Fruit fly (Drosophila melanogaster) whole organism, embryonic: ENCODE data around the gene CG14442.
A peak's percentile ranks its signal among the peaks of the same experiment; 100 is the strongest.

ENCODE experiments used
- Abd-B ChIP-seq: fragments of 200-800 bp; sonication (Bioruptor generic); optimal IDR thresholded peaks from 2 replicates; lab custom pipeline; 2018; ENCODE audit warnings: missing biosample characterization, mild to moderate bottlenecking, missing genetic modification characterization, moderate library complexity
- Atf-2 ChIP-seq: fragments of 200-800 bp; sonication (Bioruptor generic); optimal IDR thresholded peaks from 2 replicates; lab custom pipeline; 2016; ENCODE audit warnings: missing biosample characterization, missing genetic modification characterization
- Bteb2 ChIP-seq: fragments of 200-800 bp; sonication (Bioruptor generic); optimal IDR thresholded peaks from 2 replicates; lab custom pipeline; 2016; ENCODE audit warnings: missing biosample characterization, missing genetic modification characterization
- CG10321 ChIP-seq: fragments of 200-800 bp; sonication (Bioruptor generic); IDR thresholded peaks from 2 replicates; pipeline ENCODE4 v1.3.6; 2022; ENCODE audit warnings: missing biosample characterization, missing genetic modification characterization
- CG10366 ChIP-seq: fragments of 200-800 bp; sonication (Bioruptor generic); IDR thresholded peaks from 2 replicates; pipeline ENCODE4 v1.3.6; 2022; ENCODE audit warnings: missing biosample characterization, missing genetic modification characterization
- CG11560 ChIP-seq: fragments of 200-800 bp; sonication (Bioruptor generic); IDR thresholded peaks from 3 replicates; pipeline ENCODE4 v1.3.6; 2022; ENCODE audit warnings: missing biosample characterization, missing genetic modification characterization
- CG14860 ChIP-seq: fragments of 200-800 bp; sonication (Bioruptor generic); IDR thresholded peaks from 3 replicates; pipeline ENCODE4 v1.3.6; 2022; ENCODE audit warnings: missing biosample characterization, missing genetic modification characterization; ENCODE audit not compliant: partially characterized antibody
- CG15696 ChIP-seq: fragments of 200-800 bp; sonication (Bioruptor generic); optimal IDR thresholded peaks from 2 replicates; lab custom pipeline; 2019; ENCODE audit warnings: missing biosample characterization, mild to moderate bottlenecking, missing genetic modification characterization, moderate library complexity
- CG16779 ChIP-seq: fragments of 200-800 bp; sonication (Bioruptor generic); IDR thresholded peaks from 2 replicates; pipeline ENCODE4 v1.3.6; 2022; ENCODE audit warnings: missing biosample characterization, missing genetic modification characterization
- CG17359 ChIP-seq: fragments of 200-800 bp; sonication (Bioruptor generic); optimal IDR thresholded peaks from 3 replicates; lab custom pipeline; 2018; ENCODE audit warnings: missing biosample characterization, mild to moderate bottlenecking, missing genetic modification characterization, moderate library complexity
- CG17612 ChIP-seq: fragments of 200-800 bp; sonication (Bioruptor generic); IDR thresholded peaks from 2 replicates; pipeline ENCODE4 v1.3.6; 2022; ENCODE audit warnings: missing biosample characterization, missing genetic modification characterization
- CG18262 ChIP-seq: fragments of 200-800 bp; optimal IDR thresholded peaks from 3 replicates; lab custom pipeline; 2019; ENCODE audit warnings: missing biosample characterization, mild to moderate bottlenecking, missing genetic modification characterization, moderate library complexity
- CG1832 ChIP-seq: fragments of 200-800 bp; sonication (Bioruptor generic); optimal IDR thresholded peaks from 2 replicates; lab custom pipeline; 2017; ENCODE audit warnings: missing biosample characterization, mild to moderate bottlenecking, missing genetic modification characterization, inconsistent platforms
- CG18476 ChIP-seq: fragments of 200-800 bp; sonication (Bioruptor generic); optimal IDR thresholded peaks from 2 replicates; lab custom pipeline; 2016; ENCODE audit warnings: missing biosample characterization, mild to moderate bottlenecking, missing genetic modification characterization
- CG2129 ChIP-seq: fragments of 200-800 bp; sonication (Bioruptor generic); IDR thresholded peaks from 2 replicates; pipeline ENCODE4 v1.3.6; 2022; ENCODE audit warnings: missing biosample characterization, missing genetic modification characterization; ENCODE audit not compliant: partially characterized antibody
- CG32772 ChIP-seq: fragments of 200-800 bp; sonication (Bioruptor generic); IDR thresholded peaks from 2 replicates; pipeline ENCODE4 v1.3.6; 2022; ENCODE audit warnings: missing biosample characterization, missing genetic modification characterization
- CG33557 ChIP-seq: fragments of 200-800 bp; sonication (Bioruptor generic); optimal IDR thresholded peaks from 2 replicates; lab custom pipeline; 2019; ENCODE audit warnings: missing biosample characterization, mild to moderate bottlenecking, missing genetic modification characterization, moderate library complexity
- CG3847 ChIP-seq: fragments of 200-800 bp; sonication (Bioruptor generic); IDR thresholded peaks from 2 replicates; pipeline ENCODE4 v1.3.6; 2022; ENCODE audit warnings: missing biosample characterization, missing genetic modification characterization
- CG6654 ChIP-seq: fragments of 200-800 bp; sonication (Bioruptor generic); optimal IDR thresholded peaks from 2 replicates; lab custom pipeline; 2017; ENCODE audit warnings: missing biosample characterization, mild to moderate bottlenecking, missing genetic modification characterization
- CG6854 ChIP-seq: fragments of 200-800 bp; sonication (Bioruptor generic); optimal IDR thresholded peaks from 3 replicates; lab custom pipeline; 2017; ENCODE audit warnings: missing biosample characterization, mild to moderate bottlenecking, missing genetic modification characterization
- CG7839 ChIP-seq: fragments of 200-800 bp; sonication (Bioruptor generic); optimal IDR thresholded peaks from 3 replicates; lab custom pipeline; 2018; ENCODE audit warnings: missing biosample characterization, mild to moderate bottlenecking, missing genetic modification characterization, moderate library complexity
- Drgx ChIP-seq: fragments of 200-800 bp; sonication (Bioruptor generic); IDR thresholded peaks from 2 replicates; pipeline ENCODE4 v1.3.6; 2022; ENCODE audit warnings: missing biosample characterization, missing genetic modification characterization
- ERR ChIP-seq: fragments of 200-800 bp; sonication (Bioruptor generic); optimal IDR thresholded peaks from 2 replicates; lab custom pipeline; 2016; ENCODE audit warnings: missing biosample characterization, missing genetic modification characterization
- Mad ChIP-seq: fragments of 200-800 bp; sonication (Bioruptor generic); optimal IDR thresholded peaks from 2 replicates; lab custom pipeline; 2016; ENCODE audit warnings: missing biosample characterization, missing genetic modification characterization
- Nf-YB ChIP-seq: fragments of 200-800 bp; sonication (Bioruptor generic); optimal IDR thresholded peaks from 3 replicates; lab custom pipeline; 2019; ENCODE audit warnings: missing biosample characterization, mild to moderate bottlenecking, missing genetic modification characterization, moderate library complexity
- Optix ChIP-seq: fragments of 200-800 bp; sonication (Bioruptor generic); IDR thresholded peaks from 3 replicates; pipeline ENCODE4 v1.3.6; 2022; ENCODE audit warnings: missing biosample characterization, missing genetic modification characterization
- Sox100B ChIP-seq: fragments of 200-800 bp; sonication (Bioruptor generic); optimal IDR thresholded peaks from 3 replicates; lab custom pipeline; 2018; ENCODE audit warnings: missing biosample characterization, mild to moderate bottlenecking, missing genetic modification characterization
- Trl ChIP-seq, 3 experiments: fragments of >200 bp in 2 of 3; fragments of 200-800 bp in 1 of 3; sonication (Bioruptor generic) in 1 of 3; optimal IDR thresholded peaks; 2 replicates in 1 of 3; 3 replicates in 2 of 3; lab custom pipeline; 2016 to 2017; ENCODE audit warnings: missing biosample characterization in 1 of 3, missing genetic modification characterization in 1 of 3
- aop ChIP-seq: fragments of 200-800 bp; sonication (Bioruptor generic); IDR thresholded peaks from 2 replicates; pipeline ENCODE4 v1.3.6; 2022; ENCODE audit warnings: missing biosample characterization, missing genetic modification characterization
- ase ChIP-seq: fragments of 200-800 bp; sonication (Bioruptor generic); IDR thresholded peaks from 3 replicates; pipeline ENCODE4 v1.3.6; 2022; ENCODE audit warnings: missing biosample characterization, missing genetic modification characterization
- bab2 ChIP-seq: fragments of 200-800 bp; sonication (Bioruptor generic); optimal IDR thresholded peaks from 2 replicates; lab custom pipeline; 2016; ENCODE audit warnings: missing biosample characterization, missing genetic modification characterization
- cato ChIP-seq: fragments of 200-800 bp; sonication (Bioruptor generic); optimal IDR thresholded peaks from 2 replicates; lab custom pipeline; 2016; ENCODE audit warnings: missing biosample characterization, missing genetic modification characterization, borderline replicate concordance
- chn ChIP-seq: fragments of 200-800 bp; sonication (Bioruptor generic); optimal IDR thresholded peaks from 2 replicates; lab custom pipeline; 2016; ENCODE audit warnings: missing biosample characterization, missing genetic modification characterization
- crc ChIP-seq: fragments of 200-800 bp; sonication (Bioruptor generic); optimal IDR thresholded peaks from 2 replicates; lab custom pipeline; 2016; ENCODE audit warnings: missing biosample characterization, missing genetic modification characterization
- da ChIP-seq: fragments of 200-800 bp; sonication (Bioruptor generic); optimal IDR thresholded peaks from 2 replicates; lab custom pipeline; 2016; ENCODE audit warnings: missing biosample characterization, missing genetic modification characterization
- dysf ChIP-seq: fragments of 200-800 bp; sonication (Bioruptor generic); IDR thresholded peaks from 3 replicates; pipeline ENCODE4 v1.3.6; 2022; ENCODE audit warnings: missing biosample characterization, missing genetic modification characterization
- eyg ChIP-seq: fragments of 200-800 bp; sonication (Bioruptor generic); optimal IDR thresholded peaks from 3 replicates; lab custom pipeline; 2016; ENCODE audit warnings: missing biosample characterization, missing genetic modification characterization
- gce ChIP-seq: fragments of 200-800 bp; sonication (Bioruptor generic); IDR thresholded peaks from 3 replicates; pipeline ENCODE4 v1.3.6; 2022; ENCODE audit warnings: missing biosample characterization, missing genetic modification characterization
- gcm ChIP-seq: fragments of 200-800 bp; sonication (Bioruptor generic); optimal IDR thresholded peaks from 2 replicates; lab custom pipeline; 2019; ENCODE audit warnings: missing biosample characterization, mild to moderate bottlenecking, missing genetic modification characterization, moderate library complexity
- gt ChIP-seq: fragments of 200-800 bp; sonication (Bioruptor generic); IDR thresholded peaks from 2 replicates; pipeline ENCODE4 v1.3.6; 2022; ENCODE audit warnings: missing biosample characterization, missing genetic modification characterization
- knrl ChIP-seq: fragments of 200-800 bp; sonication (Bioruptor generic); IDR thresholded peaks from 3 replicates; pipeline ENCODE4 v1.3.6; 2022; ENCODE audit warnings: missing biosample characterization, missing genetic modification characterization; ENCODE audit not compliant: partially characterized antibody
- luna ChIP-seq: fragments of 200-800 bp; sonication (Bioruptor generic); optimal IDR thresholded peaks from 2 replicates; lab custom pipeline; 2016; ENCODE audit warnings: missing biosample characterization, missing genetic modification characterization
- pb ChIP-seq: fragments of 200-800 bp; sonication (Bioruptor generic); optimal IDR thresholded peaks from 3 replicates; lab custom pipeline; 2016; ENCODE audit warnings: missing biosample characterization, missing genetic modification characterization
- prd ChIP-seq, 3 experiments: fragments of >200 bp in 2 of 3; fragments of 200-800 bp in 1 of 3; sonication (Bioruptor generic) in 1 of 3; optimal IDR thresholded peaks in 2 of 3; IDR thresholded peaks in 1 of 3; 2 replicates in 2 of 3; 3 replicates in 1 of 3; pipeline versions ENCODE4 v1.3.6 to Lab custom; 2017 to 2022; ENCODE audit warnings: missing biosample characterization in 1 of 3, missing genetic modification characterization in 1 of 3
- psq ChIP-seq: fragments of 200-800 bp; sonication (Bioruptor generic); optimal IDR thresholded peaks from 2 replicates; lab custom pipeline; 2017; ENCODE audit warnings: missing biosample characterization, missing genetic modification characterization
- row ChIP-seq: fragments of 200-800 bp; sonication (Bioruptor generic); IDR thresholded peaks from 3 replicates; pipeline ENCODE4 v1.3.6; 2022; ENCODE audit warnings: missing biosample characterization, missing genetic modification characterization
- so ChIP-seq: fragments of 200-800 bp; sonication (Bioruptor generic); IDR thresholded peaks from 3 replicates; pipeline ENCODE4 v1.3.6; 2022; ENCODE audit warnings: missing biosample characterization, missing genetic modification characterization
- tap ChIP-seq: fragments of 200-800 bp; optimal IDR thresholded peaks from 3 replicates; lab custom pipeline; 2019; ENCODE audit warnings: missing biosample characterization, mild to moderate bottlenecking, missing genetic modification characterization, moderate library complexity
- tx ChIP-seq: fragments of 200-800 bp; sonication (Bioruptor generic); optimal IDR thresholded peaks from 2 replicates; lab custom pipeline; 2016; ENCODE audit warnings: missing biosample characterization, missing genetic modification characterization
- usp ChIP-seq: fragments of >200 bp; optimal IDR thresholded peaks from 2 replicates; lab custom pipeline; 2017; ENCODE audit warnings: missing biosample characterization, missing genetic modification characterization

CG14442 gene

dm6 chrX:6662876-6663551, 31.8 kb downstream of the CG14442 start (continued):
- TF ChIP-seq CG7839 (tag; lab: Kevin White, UChicago) (peak; percentile 40), CG18262 (peak; percentile 40), CG3847 (GFP tag; lab: Robert Waterston, UW) (peak; percentile 45), ase (peak; percentile 33; the same call in 1 of the 3 replicates), Nf-YB (GFP tag; lab: Kevin White, UChicago) (no peak), eyg (GFP tag; lab: Kevin White, UChicago) (no peak), row (GFP tag; lab: Robert Waterston, UW) (peak; percentile 68), CG11560 (tag; lab: Robert Waterston, UW) (no peak), gt (no peak), Trl (optimal IDR thresholded peaks at IDR 0.05; lab: Kevin White, UChicago) (no peak), Trl (GFP tag; optimal IDR thresholded peaks at IDR 0.05; lab: Kevin White, UChicago) (no peak), knrl (GFP tag; lab: Robert Waterston, UW) (no peak), CG1832 (GFP tag; lab: Kevin White, UChicago) (no peak), luna (GFP tag; lab: Kevin White, UChicago) (no peak), CG6854 (GFP tag; lab: Kevin White, UChicago) (no peak), psq (GFP tag; lab: Kevin White, UChicago) (no peak), CG14860 (GFP tag; lab: Robert Waterston, UW) (no peak), Bteb2 (GFP tag; lab: Kevin White, UChicago) (peak; percentile 38), pb (GFP tag; lab: Kevin White, UChicago) (peak; percentile 27), CG10366 (GFP tag; lab: Robert Waterston, UW) (peak; percentile 24; the same call in 1 of the 2 replicates), gcm (no peak), CG16779 (GFP tag; lab: Robert Waterston, UW) (no peak), ERR (no peak), aop (GFP tag; lab: Robert Waterston, UW) (no peak), CG17612 (no peak), Sox100B (GFP tag; lab: Kevin White, UChicago) (peak; percentile 59), CG2129 (GFP tag; lab: Robert Waterston, UW) (no peak), Atf-2 (GFP tag; lab: Kevin White, UChicago) (peak; percentile 15), CG17359 (peak; percentile 19), CG10321 (no peak), CG15696 (tag; lab: Kevin White, UChicago) (no peak), CG6654 (no peak), bab2 (peak; percentile 0), gce (GFP tag; lab: Robert Waterston, UW) (peak; percentile 58; the same call in 2 of the 3 replicates), CG32772 (GFP tag; lab: Robert Waterston, UW) (no peak), tap (no peak), so (GFP tag; lab: Robert Waterston, UW) (peak; percentile 49; the same call in 1 of the 3 replicates), usp (no peak), chn (GFP tag; lab: Kevin White, UChicago) (peak; percentile 12), prd (optimal IDR thresholded peaks at IDR 0.05; lab: Kevin White, UChicago) (no peak), prd (GFP tag; IDR thresholded peaks at IDR 0.05; lab: Robert Waterston, UW) (peak; percentile 55; the same call in 2 of the 3 replicates), da (no peak), dysf (peak; percentile 70), tx (GFP tag; lab: Kevin White, UChicago) (no peak), Abd-B (peak; percentile 18), crc (GFP tag; lab: Kevin White, UChicago) (no peak), Optix (GFP tag; lab: Robert Waterston, UW) (peak; percentile 68; the same call in 2 of the 3 replicates), CG33557 (no peak), Mad (peak; percentile 35), Drgx (GFP tag; lab: Robert Waterston, UW) (peak; percentile 78), CG18476 (GFP tag; lab: Kevin White, UChicago) (no peak), cato (GFP tag; lab: Kevin White, UChicago) (no peak)
